Fruit fly (Drosophila melanogaster) whole organism, embryonic: ENCODE measurements around the gene CG13390.

Source experiments
- Abd-B ChIP-seq: fragments of 200-800 bp; sonication (Bioruptor generic); optimal IDR thresholded peaks from 2 replicates; lab custom pipeline; 2018; ENCODE audit warnings: missing biosample characterization, mild to moderate bottlenecking, missing genetic modification characterization, moderate library complexity
- B-H1 ChIP-seq: fragments of 200-800 bp; sonication (Bioruptor generic); IDR thresholded peaks from 3 replicates; pipeline ENCODE4 v1.3.6; 2022; ENCODE audit warnings: missing biosample characterization, missing genetic modification characterization
- C15 ChIP-seq: fragments of 200-800 bp; sonication (Bioruptor generic); IDR thresholded peaks from 3 replicates; pipeline ENCODE4 v1.3.6; 2022; ENCODE audit warnings: missing biosample characterization, missing genetic modification characterization
- CG11085 ChIP-seq: fragments of 200-800 bp; sonication (Bioruptor generic); IDR thresholded peaks from 2 replicates; pipeline ENCODE4 v1.3.6; 2022; ENCODE audit warnings: missing biosample characterization, missing genetic modification characterization
- CG11560 ChIP-seq: fragments of 200-800 bp; sonication (Bioruptor generic); IDR thresholded peaks from 3 replicates; pipeline ENCODE4 v1.3.6; 2022; ENCODE audit warnings: missing biosample characterization, missing genetic modification characterization
- CG12299 ChIP-seq: fragments of 200-800 bp; sonication (Bioruptor generic); optimal IDR thresholded peaks from 2 replicates; lab custom pipeline; 2018; ENCODE audit warnings: missing biosample characterization, mild to moderate bottlenecking, missing genetic modification characterization
- CG12659 ChIP-seq: fragments of 200-800 bp; sonication (Bioruptor generic); optimal IDR thresholded peaks from 3 replicates; lab custom pipeline; 2017; ENCODE audit warnings: mild to moderate bottlenecking, missing biosample characterization, missing genetic modification reagents, missing genetic modification characterization
- CG12744 ChIP-seq: fragments of 200-800 bp; sonication (Bioruptor generic); optimal IDR thresholded peaks from 2 replicates; lab custom pipeline; 2016; ENCODE audit warnings: missing biosample characterization, missing genetic modification characterization
- CG13123 ChIP-seq: fragments of 200-800 bp; sonication (Bioruptor generic); optimal IDR thresholded peaks from 2 replicates; lab custom pipeline; 2016; ENCODE audit warnings: missing biosample characterization, missing genetic modification characterization
- CG14050 ChIP-seq: fragments of 200-800 bp; sonication (Bioruptor generic); IDR thresholded peaks from 3 replicates; pipeline ENCODE4 v1.3.6; 2022; ENCODE audit warnings: missing biosample characterization, missing genetic modification characterization
- CG17802 ChIP-seq: fragments of 200-800 bp; sonication (Bioruptor generic); optimal IDR thresholded peaks from 2 replicates; lab custom pipeline; 2018; ENCODE audit warnings: missing biosample characterization, mild to moderate bottlenecking, missing genetic modification characterization, moderate library complexity
- CG30403 ChIP-seq: fragments of 200-800 bp; sonication (Bioruptor generic); optimal IDR thresholded peaks from 3 replicates; lab custom pipeline; 2016; ENCODE audit warnings: missing biosample characterization, missing genetic modification characterization
- CG34422 ChIP-seq: fragments of 200-800 bp; sonication (Bioruptor generic); IDR thresholded peaks from 3 replicates; pipeline ENCODE4 v1.3.6; 2022; ENCODE audit warnings: missing biosample characterization, missing genetic modification characterization
- CG8281 ChIP-seq: fragments of 200-800 bp; sonication (Bioruptor generic); optimal IDR thresholded peaks from 2 replicates; lab custom pipeline; 2018; ENCODE audit warnings: missing biosample characterization, mild to moderate bottlenecking, missing genetic modification characterization, moderate library complexity
- Dfd ChIP-seq, 2 experiments: fragments of >200 bp; optimal IDR thresholded peaks; 2 replicates each; lab custom pipeline; 2017; ENCODE audit warnings: missing biosample characterization in 2 of 2, missing genetic modification characterization in 2 of 2
- Dll ChIP-seq: fragments of 200-800 bp; sonication (Bioruptor generic); IDR thresholded peaks from 4 replicates; pipeline ENCODE4 v1.3.6; 2022; ENCODE audit warnings: missing biosample characterization, missing genetic modification characterization; ENCODE audit not compliant: partially characterized antibody
- Doc2 ChIP-seq: fragments of 200-800 bp; sonication (Bioruptor generic); IDR thresholded peaks from 2 replicates; pipeline ENCODE4 v1.3.6; 2022; ENCODE audit warnings: missing biosample characterization, missing genetic modification characterization
- Drgx ChIP-seq: fragments of 200-800 bp; sonication (Bioruptor generic); IDR thresholded peaks from 2 replicates; pipeline ENCODE4 v1.3.6; 2022; ENCODE audit warnings: missing biosample characterization, missing genetic modification characterization
- E2f1 ChIP-seq: fragments of 200-800 bp; sonication (Bioruptor generic); IDR thresholded peaks from 2 replicates; pipeline ENCODE4 v1.3.6; 2022; ENCODE audit warnings: missing biosample characterization, missing genetic modification characterization
- Elba2 ChIP-seq: fragments of 200-800 bp; sonication (Bioruptor generic); optimal IDR thresholded peaks from 3 replicates; lab custom pipeline; 2016; ENCODE audit warnings: missing biosample characterization, missing genetic modification characterization
- Ets65A ChIP-seq: fragments of 200-800 bp; sonication (Bioruptor generic); peaks from one replicate; lab custom pipeline; 2016; ENCODE audit warnings: missing biosample characterization, missing genetic modification characterization
- GATAe ChIP-seq: fragments of 200-800 bp; sonication (Bioruptor generic); conservative IDR thresholded peaks from 2 replicates; pipeline ENCODE4 v1.3.6; 2022; ENCODE audit warnings: missing biosample characterization, missing genetic modification characterization
- Gsc ChIP-seq: fragments of 200-800 bp; sonication (Bioruptor generic); IDR thresholded peaks from 2 replicates; pipeline ENCODE4 v1.3.6; 2022; ENCODE audit warnings: missing biosample characterization, missing genetic modification characterization
- Med ChIP-seq: fragments of 200-800 bp; sonication (Bioruptor generic); peaks from one replicate; lab custom pipeline; 2016; ENCODE audit warnings: missing biosample characterization, missing genetic modification characterization, mild to moderate bottlenecking, inconsistent platforms, moderate library complexity
- Neu2 ChIP-seq: fragments of 200-800 bp; sonication (Bioruptor generic); optimal IDR thresholded peaks from 3 replicates; lab custom pipeline; 2016; ENCODE audit warnings: missing biosample characterization, missing genetic modification characterization, borderline replicate concordance
- Rx ChIP-seq: fragments of 200-800 bp; sonication (Bioruptor generic); IDR thresholded peaks from 2 replicates; pipeline ENCODE4 v1.3.6; 2022; ENCODE audit warnings: missing biosample characterization, missing genetic modification characterization
- Trl ChIP-seq, 3 experiments: fragments of >200 bp in 2 of 3; fragments of 200-800 bp in 1 of 3; sonication (Bioruptor generic) in 1 of 3; optimal IDR thresholded peaks; 2 replicates in 1 of 3; 3 replicates in 2 of 3; lab custom pipeline; 2016 to 2017; ENCODE audit warnings: missing biosample characterization in 1 of 3, missing genetic modification characterization in 1 of 3
- Xrp1 ChIP-seq: fragments of 200-800 bp; sonication (Bioruptor generic); IDR thresholded peaks from 2 replicates; pipeline ENCODE4 v1.3.6; 2022; ENCODE audit warnings: missing biosample characterization, missing genetic modification characterization
- bsh ChIP-seq, 2 experiments: fragments of 200-800 bp; sonication (Bioruptor generic); optimal IDR thresholded peaks; 2 replicates each; lab custom pipeline; 2017 to 2018; ENCODE audit warnings: mild to moderate bottlenecking in 2 of 2, missing biosample characterization in 2 of 2, missing genetic modification characterization in 2 of 2, moderate library complexity in 1 of 2
- btn ChIP-seq: fragments of 200-800 bp; sonication (Bioruptor generic); optimal IDR thresholded peaks from 2 replicates; lab custom pipeline; 2016; ENCODE audit warnings: missing biosample characterization, missing genetic modification characterization
- eve ChIP-seq, 2 experiments: fragments of >200 bp; optimal IDR thresholded peaks; 2 replicates each; lab custom pipeline; 2017; ENCODE audit warnings: missing biosample characterization in 2 of 2, missing genetic modification characterization in 2 of 2
- fd3F ChIP-seq: fragments of 200-800 bp; sonication (Bioruptor generic); optimal IDR thresholded peaks from 2 replicates; lab custom pipeline; 2018; ENCODE audit warnings: missing biosample characterization, mild to moderate bottlenecking, missing genetic modification characterization, moderate library complexity
- ftz-f1 ChIP-seq: fragments of 200-800 bp; sonication (Bioruptor generic); optimal IDR thresholded peaks from 2 replicates; lab custom pipeline; 2016; ENCODE audit warnings: missing biosample characterization, missing genetic modification characterization
- fu2 ChIP-seq: fragments of 200-800 bp; sonication (Bioruptor generic); optimal IDR thresholded peaks from 2 replicates; lab custom pipeline; 2016; ENCODE audit warnings: missing biosample characterization, missing genetic modification characterization
- gcm ChIP-seq: fragments of 200-800 bp; sonication (Bioruptor generic); optimal IDR thresholded peaks from 2 replicates; lab custom pipeline; 2019; ENCODE audit warnings: missing biosample characterization, mild to moderate bottlenecking, missing genetic modification characterization, moderate library complexity
- ham ChIP-seq: fragments of 200-800 bp; sonication (Bioruptor generic); IDR thresholded peaks from 2 replicates; pipeline ENCODE4 v1.3.6; 2022; ENCODE audit warnings: missing biosample characterization, missing genetic modification characterization
- ken ChIP-seq: fragments of 200-800 bp; sonication (Bioruptor generic); IDR thresholded peaks from 3 replicates; pipeline ENCODE4 v1.3.6; 2022; ENCODE audit warnings: missing biosample characterization, missing genetic modification characterization
- klu ChIP-seq: fragments of 200-800 bp; sonication (Bioruptor generic); IDR thresholded peaks from 2 replicates; pipeline ENCODE4 v1.3.6; 2022; ENCODE audit warnings: missing biosample characterization, missing genetic modification characterization
- lov ChIP-seq, 2 experiments: fragments of 200-800 bp in 1 of 2; fragments of >200 bp in 1 of 2; sonication (Bioruptor generic) in 1 of 2; IDR thresholded peaks in 1 of 2; optimal IDR thresholded peaks in 1 of 2; 2 replicates in 1 of 2; 3 replicates in 1 of 2; pipeline versions ENCODE4 v1.3.6 to Lab custom; 2017 to 2022; ENCODE audit warnings: missing biosample characterization in 1 of 2, missing genetic modification characterization in 1 of 2
- mld ChIP-seq: fragments of 200-800 bp; sonication (Bioruptor generic); IDR thresholded peaks from 3 replicates; pipeline ENCODE4 v1.3.6; 2022; ENCODE audit warnings: missing biosample characterization, missing genetic modification characterization; ENCODE audit not compliant: partially characterized antibody
- pan ChIP-seq, 4 experiments: fragments of >200 bp in 3 of 4; fragments of 200-800 bp in 1 of 4; sonication (Bioruptor generic) in 1 of 4; optimal IDR thresholded peaks in 3 of 4; IDR thresholded peaks in 1 of 4; 2 replicates each; pipeline versions ENCODE4 v1.3.6 to Lab custom; 2017 to 2022; ENCODE audit warnings: missing biosample characterization in 2 of 4, missing genetic modification characterization in 2 of 4, mixed read lengths in 1 of 4
- pum ChIP-seq: fragments of 200-800 bp; sonication (Bioruptor generic); optimal IDR thresholded peaks from 2 replicates; lab custom pipeline; 2016; ENCODE audit warnings: missing biosample characterization, missing genetic modification characterization
- run ChIP-seq: fragments of 200-800 bp; sonication (Bioruptor generic); optimal IDR thresholded peaks from 3 replicates; lab custom pipeline; 2018; ENCODE audit warnings: missing biosample characterization, mild to moderate bottlenecking, missing genetic modification characterization
- sqz ChIP-seq: fragments of 200-800 bp; sonication (Bioruptor generic); optimal IDR thresholded peaks from 3 replicates; lab custom pipeline; 2018; ENCODE audit warnings: missing biosample characterization, mild to moderate bottlenecking, missing genetic modification characterization
- tio ChIP-seq: fragments of 200-800 bp; sonication (Bioruptor generic); optimal IDR thresholded peaks from 2 replicates; lab custom pipeline; 2017; ENCODE audit warnings: missing biosample characterization, missing genetic modification characterization, inconsistent platforms
- toy ChIP-seq: fragments of 200-800 bp; sonication (Bioruptor generic); IDR thresholded peaks from 2 replicates; pipeline ENCODE4 v1.3.6; 2022; ENCODE audit warnings: missing biosample characterization, missing genetic modification characterization
- vfl ChIP-seq: fragments of 200-800 bp; sonication (Bioruptor generic); optimal IDR thresholded peaks from 2 replicates; lab custom pipeline; 2016; ENCODE audit warnings: missing biosample characterization, missing genetic modification characterization
- wek ChIP-seq: fragments of 200-800 bp; sonication (Bioruptor generic); optimal IDR thresholded peaks from 3 replicates; lab custom pipeline; 2018; ENCODE audit warnings: missing biosample characterization, mild to moderate bottlenecking, missing genetic modification characterization, moderate library complexity

Gene CG13390

dm6 chr2L:8362273-8362954, 14.2 kb downstream of the CG13390 start, which contains the start of gene CG7627 (continued):
- TF ChIP-seq vfl (GFP tag; lab: Kevin White, UChicago), result peak; percentile 65
- TF ChIP-seq Ets65A (GFP tag; lab: Kevin White, UChicago), result peak; percentile 97
- no peak for TF ChIP-seq Trl (optimal IDR thresholded peaks at IDR 0.05; lab: Kevin White, UChicago)
- peak; percentile 71 for TF ChIP-seq Trl (GFP tag; optimal IDR thresholded peaks at IDR 0.05; lab: Kevin White, UChicago)
- peak; percentile 53 for TF ChIP-seq sqz (GFP tag; lab: Kevin White, UChicago)
- peak; percentile 48 for TF ChIP-seq gcm (GFP tag; lab: Kevin White, UChicago)
- TF ChIP-seq klu (GFP tag; lab: Robert Waterston, UW), result peak; percentile 25; the same call in 1 of the 2 replicates
- TF ChIP-seq CG12299 (tag; lab: Kevin White, UChicago), result peak; percentile 71
- peak; percentile 89 for TF ChIP-seq Elba2 (GFP tag; lab: Kevin White, UChicago)
- TF ChIP-seq CG17802, result peak; percentile 34
- TF ChIP-seq Rx (GFP tag; lab: Robert Waterston, UW), result peak; percentile 60
- no peak for TF ChIP-seq Neu2 (GFP tag; lab: Kevin White, UChicago)
- peak; percentile 63; the same call in 2 of the 3 replicates for TF ChIP-seq CG11560 (tag; lab: Robert Waterston, UW)
- TF ChIP-seq Dfd (GFP tag; optimal IDR thresholded peaks at IDR 0.05; lab: Kevin White, UChicago), result no peak
- peak in 1 of 2 experiments; percentile 72 for TF ChIP-seq bsh (GFP tag; optimal IDR thresholded peaks at IDR 0.05; lab: Kevin White, UChicago)
- TF ChIP-seq CG14050 (GFP tag; lab: Robert Waterston, UW), result peak; percentile 52; the same call in 2 of the 3 replicates
- peak; percentile 19 for TF ChIP-seq btn (GFP tag; lab: Kevin White, UChicago)
- TF ChIP-seq tio (GFP tag; lab: Kevin White, UChicago), result peak; percentile 69
- peak; percentile 79 for TF ChIP-seq CG34422
- peak; percentile 77 for TF ChIP-seq fu2 (GFP tag; lab: Kevin White, UChicago)
- TF ChIP-seq Drgx (GFP tag; lab: Robert Waterston, UW), result peak; percentile 76
- TF ChIP-seq GATAe (GFP tag; lab: Robert Waterston, UW), result peak; percentile 38; the same call in 1 of the 2 replicates
- no peak for TF ChIP-seq lov (optimal IDR thresholded peaks at IDR 0.05; lab: Kevin White, UChicago)
- TF ChIP-seq lov (GFP tag; IDR thresholded peaks at IDR 0.05; lab: Robert Waterston, UW), result peak; percentile 68; the same call in 2 of the 3 replicates
- TF ChIP-seq CG12659 (GFP tag; lab: Kevin White, UChicago), result peak; percentile 73
- TF ChIP-seq CG11085, result peak; percentile 72; the same call in 1 of the 2 replicates
- no peak for TF ChIP-seq B-H1 (GFP tag; lab: Robert Waterston, UW)
- TF ChIP-seq eve (GFP tag; optimal IDR thresholded peaks at IDR 0.05; lab: Kevin White, UChicago), result peak in 1 of 2 experiments; percentile 82
- peak; percentile 35 for TF ChIP-seq run (tag; lab: Kevin White, UChicago)
- TF ChIP-seq CG8281 (tag; lab: Kevin White, UChicago), result peak; percentile 50
- TF ChIP-seq CG30403, result peak; percentile 83
- TF ChIP-seq toy (GFP tag; lab: Robert Waterston, UW), result peak; percentile 54; the same call in 1 of the 2 replicates
- peak; percentile 97 for TF ChIP-seq Med (GFP tag; lab: Kevin White, UChicago)
- TF ChIP-seq ham, result no peak
- peak; percentile 30 for TF ChIP-seq wek
- peak; percentile 21; the same call in 1 of the 2 replicates for TF ChIP-seq Doc2 (GFP tag; lab: Robert Waterston, UW)
- TF ChIP-seq Xrp1 (GFP tag; lab: Robert Waterston, UW), result peak; percentile 83
- no peak for TF ChIP-seq pan (optimal IDR thresholded peaks at IDR 0.05; lab: Kevin White, UChicago)
- TF ChIP-seq pan (GFP tag; optimal IDR thresholded peaks at IDR 0.05 in 1 of 2, IDR thresholded peaks at IDR 0.05 in 1 of 2), result peak in 1 of 2 experiments; percentile 83
- TF ChIP-seq mld, result no peak
- peak; percentile 63 for TF ChIP-seq pum
- peak; percentile 63 for TF ChIP-seq E2f1 (GFP tag; lab: Robert Waterston, UW)
- 0 out of 3 replicates have a peak, but pooled peaks have one; percentile 52 for TF ChIP-seq C15 (GFP tag; lab: Robert Waterston, UW)
- no peak for TF ChIP-seq CG13123 (GFP tag; lab: Kevin White, UChicago)
- TF ChIP-seq fd3F (GFP tag; lab: Kevin White, UChicago), result peak; percentile 60
- TF ChIP-seq Gsc (GFP tag; lab: Robert Waterston, UW), result no peak
- no peak for TF ChIP-seq Dll (GFP tag; lab: Robert Waterston, UW)
- no peak for TF ChIP-seq ftz-f1 (GFP tag; lab: Kevin White, UChicago)
- TF ChIP-seq CG12744 (GFP tag; lab: Kevin White, UChicago), result peak; percentile 6
- 0 out of 3 replicates have a peak, but pooled peaks have one; percentile 53 for TF ChIP-seq ken
- peak; percentile 47 for TF ChIP-seq Abd-B (GFP tag; lab: Kevin White, UChicago)
